Fruit fly (Drosophila melanogaster): ENCODE measurements around the gene Tie.

Tie gene

DNA sequence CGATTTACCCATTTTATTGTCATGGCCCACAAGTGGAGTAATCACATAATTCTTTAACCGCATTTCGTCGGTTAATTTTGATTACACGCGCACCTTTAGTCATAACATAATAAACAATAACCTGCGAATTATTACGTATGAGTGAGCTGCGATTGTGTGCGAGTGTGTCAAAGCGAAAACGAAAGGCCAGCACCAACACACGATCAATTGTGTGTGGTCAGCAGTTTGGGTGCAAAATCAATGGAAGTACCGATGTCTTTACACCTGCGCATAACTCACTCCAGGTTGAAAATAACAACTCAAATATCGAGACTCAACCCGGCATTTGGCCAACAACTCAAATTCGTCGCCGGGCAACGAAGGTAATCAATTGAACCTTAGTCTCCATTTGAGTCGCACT is 2.5 kb upstream of the Tie start:
- TF ChIP-seq Hr78 (GFP tag; optimal IDR thresholded peaks at IDR 0.05): no peak
- TF ChIP-seq Rel (GFP tag; optimal IDR thresholded peaks at IDR 0.05): no peak
- no peak for TF ChIP-seq Rel (tag; optimal IDR thresholded peaks at IDR 0.05)
- TF ChIP-seq sage (GFP tag; optimal IDR thresholded peaks at IDR 0.05): no peak
- TF ChIP-seq Mio (GFP tag; optimal IDR thresholded peaks at IDR 0.05): no peak
- TF ChIP-seq CrebA (GFP tag; optimal IDR thresholded peaks at IDR 0.05; ENCODE audit: borderline replicate concordance): no peak
- no peak for TF ChIP-seq br (GFP tag; optimal IDR thresholded peaks at IDR 0.05)
- no peak for TF ChIP-seq Myc (optimal IDR thresholded peaks at IDR 0.05)
- TF ChIP-seq lola (GFP tag; optimal IDR thresholded peaks at IDR 0.05): no peak

DNA sequence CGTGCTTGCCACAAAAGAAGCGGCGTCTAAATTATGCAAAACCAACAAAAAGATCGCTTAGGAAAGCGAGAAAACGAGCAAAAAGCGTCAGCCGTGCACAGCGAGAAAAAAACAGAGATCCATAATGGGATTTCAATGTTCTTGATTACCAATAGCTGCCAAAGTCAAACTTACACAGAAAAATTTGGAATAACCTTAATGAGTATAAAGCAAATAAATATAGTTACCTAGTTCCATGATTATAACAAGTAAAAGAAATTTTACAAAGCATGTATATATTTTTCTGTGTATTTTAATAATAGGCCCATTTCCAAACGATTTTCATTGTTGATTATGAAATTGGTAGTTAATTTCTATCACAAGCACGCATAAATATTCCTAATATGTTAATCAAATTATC is 2.0 kb upstream of the Tie start:
- TF ChIP-seq tai (GFP tag; optimal IDR thresholded peaks at IDR 0.05): no peak
- TF ChIP-seq h (GFP tag; optimal IDR thresholded peaks at IDR 0.05): no peak

DNA sequence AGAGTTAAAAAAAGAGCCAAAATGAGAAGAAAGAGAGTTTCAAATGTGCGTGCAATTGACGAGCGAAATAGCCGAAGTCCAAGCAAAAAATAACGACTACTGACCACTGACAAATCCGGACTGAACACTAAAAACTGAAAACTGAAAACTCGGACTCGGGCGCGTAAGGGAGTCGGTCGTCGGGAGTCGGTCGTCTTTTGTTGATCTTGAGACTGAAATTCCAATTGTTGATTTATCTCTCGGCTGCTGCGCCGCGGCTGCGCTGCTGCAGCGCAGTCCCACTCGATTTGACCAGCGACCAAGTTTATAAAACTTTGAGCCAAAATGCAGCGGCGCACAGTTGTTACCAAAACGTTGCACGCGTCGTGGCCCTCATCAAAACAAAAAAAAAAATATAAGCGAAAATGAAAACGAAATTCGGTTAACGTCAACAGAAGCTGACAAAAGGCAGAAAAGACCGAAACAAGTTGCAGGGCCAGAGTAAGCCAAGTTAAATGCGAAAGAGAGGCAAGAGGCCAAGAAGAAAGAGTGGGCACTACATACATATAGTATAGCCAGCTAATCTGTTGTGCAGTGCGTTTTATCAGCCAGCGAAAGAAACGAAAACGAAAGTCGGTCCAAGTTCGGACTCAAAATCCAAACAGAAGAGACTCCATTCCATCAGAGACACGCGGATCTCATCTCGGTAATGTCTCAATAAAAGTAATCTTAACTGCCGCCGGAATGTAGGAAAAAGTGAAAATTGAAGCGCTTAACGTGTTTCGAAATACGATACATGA is 1.1 kb upstream of the Tie start, which contains the start of gene CG11353:
CG11353 (plus strand) TSS at position 330 of the 779 bp plus-strand sequence.
- TF ChIP-seq br (GFP tag; optimal IDR thresholded peaks at IDR 0.05) (no peak), dl (GFP tag; optimal IDR thresholded peaks at IDR 0.05; ENCODE audit: insufficient read depth in 1 of 2, partially characterized antibody in 2 of 2) (no peak), CG32264 (GFP tag; optimal IDR thresholded peaks at IDR 0.05) (no peak), OdsH (GFP tag; optimal IDR thresholded peaks at IDR 0.05) (no peak), Hr83 (GFP tag; optimal IDR thresholded peaks at IDR 0.05; ENCODE audit: poor library complexity, severe bottlenecking) (no peak), HLH106 (tag; optimal IDR thresholded peaks at IDR 0.05) (no peak), lola (GFP tag; optimal IDR thresholded peaks at IDR 0.05) (no peak), Dfd (GFP tag; optimal IDR thresholded peaks at IDR 0.05) (no peak), dsf (GFP tag; optimal IDR thresholded peaks at IDR 0.05; ENCODE audit: borderline replicate concordance) (no peak), N (GFP tag; optimal IDR thresholded peaks at IDR 0.05) (no peak)

DNA sequence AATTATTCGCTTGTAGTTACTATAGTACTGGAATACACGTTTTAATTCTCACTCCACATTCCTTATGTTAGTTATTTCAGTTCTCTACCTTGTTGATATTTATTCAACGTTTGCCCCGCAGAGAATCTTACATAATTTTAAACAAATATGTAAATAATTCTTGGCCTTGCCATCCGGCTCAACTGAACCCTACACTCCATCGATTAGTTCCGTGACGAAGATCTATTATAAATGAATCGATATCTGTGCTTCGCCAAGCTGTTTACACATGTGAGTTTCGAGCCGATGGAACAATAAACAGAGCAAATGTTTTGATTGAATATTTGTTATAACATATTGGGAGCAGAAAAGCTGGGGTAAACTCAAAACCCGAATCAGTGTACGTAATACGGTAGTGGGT is 10.1 kb downstream of the Tie start:
- no peak for TF ChIP-seq Dfd (GFP tag; optimal IDR thresholded peaks at IDR 0.05)
- no peak for TF ChIP-seq HLH106 (tag; optimal IDR thresholded peaks at IDR 0.05)
- TF ChIP-seq Abd-B (GFP tag; optimal IDR thresholded peaks at IDR 0.05): no peak
- TF ChIP-seq ey (GFP tag; optimal IDR thresholded peaks at IDR 0.05): no peak
- TF ChIP-seq N (GFP tag; optimal IDR thresholded peaks at IDR 0.05): no peak
- no peak for TF ChIP-seq tai (GFP tag; optimal IDR thresholded peaks at IDR 0.05)
- TF ChIP-seq h (GFP tag; optimal IDR thresholded peaks at IDR 0.05): no peak
- TF ChIP-seq Sp1 (GFP tag; optimal IDR thresholded peaks at IDR 0.05): no peak
- TF ChIP-seq rgr (GFP tag; optimal IDR thresholded peaks at IDR 0.05): no peak
- no peak for TF ChIP-seq foxo (GFP tag; optimal IDR thresholded peaks at IDR 0.05)
- TF ChIP-seq CG9705 (GFP tag; optimal IDR thresholded peaks at IDR 0.05): no peak
- no peak for TF ChIP-seq Jra (GFP tag; optimal IDR thresholded peaks at IDR 0.05)
- no peak for TF ChIP-seq OdsH (GFP tag; optimal IDR thresholded peaks at IDR 0.05)

DNA sequence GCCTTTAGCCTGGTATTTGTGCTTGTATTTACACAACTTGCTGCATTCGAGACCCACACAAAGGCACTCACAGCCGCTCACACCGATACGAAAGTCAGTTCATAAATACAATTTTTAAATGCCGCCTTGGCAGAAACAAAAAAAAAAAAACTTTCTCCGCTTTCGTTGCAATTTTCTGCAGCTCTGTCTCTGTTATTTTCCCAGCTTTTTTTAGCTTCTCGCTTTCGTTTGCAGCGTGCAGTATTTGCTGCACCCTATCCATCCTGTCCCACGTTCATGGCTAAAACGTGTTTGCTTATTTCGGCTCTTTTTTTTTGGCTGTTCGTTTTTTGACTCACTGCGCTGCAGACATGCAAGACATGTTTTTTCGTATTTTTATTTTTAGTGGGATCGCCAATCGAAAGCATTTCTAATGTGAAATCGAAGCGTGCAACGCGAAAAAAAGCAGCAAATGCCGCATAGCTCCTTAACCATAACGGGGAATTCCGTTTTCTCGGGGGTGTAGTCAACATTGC is 12.5 kb downstream of the Tie start:
- no peak for TF ChIP-seq dl (GFP tag; optimal IDR thresholded peaks at IDR 0.05; ENCODE audit: insufficient read depth in 1 of 2, partially characterized antibody in 2 of 2)
- TF ChIP-seq Hnf4 (GFP tag; optimal IDR thresholded peaks at IDR 0.05): no peak
- no peak for TF ChIP-seq OdsH (GFP tag; optimal IDR thresholded peaks at IDR 0.05)
- no peak for TF ChIP-seq ey (GFP tag; optimal IDR thresholded peaks at IDR 0.05)

DNA sequence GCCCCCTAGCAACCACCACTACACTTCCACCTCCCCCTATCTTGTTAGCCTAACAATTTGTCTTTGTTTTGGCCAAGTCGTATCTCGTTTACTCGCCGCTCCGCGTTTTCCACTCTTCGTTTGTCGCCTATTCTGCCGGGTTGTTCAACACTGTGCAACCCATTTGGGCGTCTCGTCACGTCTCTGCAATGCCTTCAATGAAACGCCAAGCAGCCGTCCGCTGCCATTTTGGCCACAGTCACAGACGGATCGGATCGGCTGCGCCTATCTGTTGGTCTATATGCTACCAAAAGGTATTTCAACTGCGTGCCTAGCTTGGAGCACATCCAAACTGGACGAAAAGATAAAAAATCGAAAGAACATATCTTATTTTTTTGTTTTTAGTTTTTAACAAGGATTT is 15.6 kb downstream of the Tie start:
- TF ChIP-seq brk (GFP tag; optimal IDR thresholded peaks at IDR 0.05) (no peak), GATAd (GFP tag; optimal IDR thresholded peaks at IDR 0.05) (no peak), Sp1 (GFP tag; optimal IDR thresholded peaks at IDR 0.05) (no peak), usp (GFP tag; optimal IDR thresholded peaks at IDR 0.05) (no peak), Hnf4 (GFP tag; optimal IDR thresholded peaks at IDR 0.05) (no peak), psq (GFP tag; optimal IDR thresholded peaks at IDR 0.05) (no peak), Mio (GFP tag; optimal IDR thresholded peaks at IDR 0.05) (no peak), Vsx2 (GFP tag; optimal IDR thresholded peaks at IDR 0.05; ENCODE audit: partially characterized antibody) (no peak), CrebA (GFP tag; optimal IDR thresholded peaks at IDR 0.05; ENCODE audit: borderline replicate concordance) (no peak), HLH106 (tag; optimal IDR thresholded peaks at IDR 0.05) (no peak), foxo (GFP tag; optimal IDR thresholded peaks at IDR 0.05) (no peak)

Data from whole organism, wandering third instar larva.